Fruit fly (Drosophila melanogaster) whole organism, wandering third instar larva: ENCODE measurements around the gene CG15260.
A peak's percentile ranks its signal among the peaks of the same experiment; 100 is the strongest.

Experiments
- CG32264 ChIP-seq: fragments of 200-800 bp; sonication (Bioruptor generic); optimal IDR thresholded peaks from 2 replicates; lab custom pipeline; 2016; ENCODE audit warnings: missing biosample characterization, missing genetic modification characterization
- CG9705 ChIP-seq: fragments of 200-800 bp; sonication (Bioruptor generic); optimal IDR thresholded peaks from 2 replicates; lab custom pipeline; 2018; ENCODE audit warnings: missing biosample characterization, mild to moderate bottlenecking, missing genetic modification characterization
- CrebA ChIP-seq: fragments of 200-800 bp; sonication (Bioruptor generic); optimal IDR thresholded peaks from 2 replicates; lab custom pipeline; 2016; ENCODE audit warnings: missing biosample characterization, mild to moderate bottlenecking, missing genetic modification characterization, borderline replicate concordance
- Dfd ChIP-seq: fragments of >200 bp; optimal IDR thresholded peaks from 2 replicates; lab custom pipeline; 2017; ENCODE audit warnings: missing biosample characterization, missing genetic modification characterization
- GATAd ChIP-seq: sonication (Bioruptor generic); optimal IDR thresholded peaks from 2 replicates; lab custom pipeline; 2016; ENCODE audit warnings: missing biosample characterization, missing genetic modification characterization
- HLH106 ChIP-seq: fragments of 200-800 bp; optimal IDR thresholded peaks from 3 replicates; lab custom pipeline; 2019; ENCODE audit warnings: missing biosample characterization, mild to moderate bottlenecking, missing genetic modification characterization, moderate library complexity
- Hnf4 ChIP-seq: fragments of 200-800 bp; sonication (Bioruptor generic); optimal IDR thresholded peaks from 2 replicates; lab custom pipeline; 2016; ENCODE audit warnings: missing biosample characterization, mild to moderate bottlenecking, missing genetic modification characterization
- Hr78 ChIP-seq: fragments of >200 bp; optimal IDR thresholded peaks from 2 replicates; lab custom pipeline; 2017; ENCODE audit warnings: missing biosample characterization, missing genetic modification characterization
- Myc ChIP-seq: fragments of >200 bp; optimal IDR thresholded peaks from 2 replicates; lab custom pipeline; 2017
- N ChIP-seq: fragments of >200 bp; optimal IDR thresholded peaks from 2 replicates; lab custom pipeline; 2018; ENCODE audit warnings: missing biosample characterization, missing external identifiers, missing genetic modification characterization
- OdsH ChIP-seq: fragments of 200-800 bp; sonication (Bioruptor generic); optimal IDR thresholded peaks from 2 replicates; lab custom pipeline; 2016; ENCODE audit warnings: missing biosample characterization, mild to moderate bottlenecking, missing genetic modification characterization
- Rel ChIP-seq, 2 experiments: fragments of 200-800 bp; sonication (Bioruptor generic) in 1 of 2; optimal IDR thresholded peaks; 2 replicates in 1 of 2; 3 replicates in 1 of 2; lab custom pipeline; 2016 to 2019; ENCODE audit warnings: mild to moderate bottlenecking in 2 of 2, missing biosample characterization in 2 of 2, missing genetic modification characterization in 2 of 2, moderate library complexity in 1 of 2
- Sp1 ChIP-seq: fragments of 200-800 bp; sonication (Bioruptor generic); optimal IDR thresholded peaks from 3 replicates; lab custom pipeline; 2019; ENCODE audit warnings: missing biosample characterization, mild to moderate bottlenecking, missing genetic modification characterization, moderate library complexity
- Vsx2 ChIP-seq: fragments of 200-300, 225-300 bp; sonication (Bioruptor generic); optimal IDR thresholded peaks from 2 replicates; lab custom pipeline; 2018; ENCODE audit warnings: missing biosample characterization, missing genetic modification characterization; ENCODE audit not compliant: partially characterized antibody
- br ChIP-seq: fragments of 200-800 bp; sonication (Bioruptor generic); optimal IDR thresholded peaks from 2 replicates; lab custom pipeline; 2016; ENCODE audit warnings: missing biosample characterization, missing genetic modification characterization
- brk ChIP-seq: fragments of 200-800 bp; sonication (Bioruptor generic); optimal IDR thresholded peaks from 2 replicates; lab custom pipeline; 2016; ENCODE audit warnings: missing biosample characterization, mild to moderate bottlenecking, missing genetic modification characterization
- dl ChIP-seq, 2 experiments: fragments of 175-275, 200-275 bp in 1 of 2; fragments of 200-275 bp in 1 of 2; sonication (Bioruptor generic); optimal IDR thresholded peaks; lab custom pipeline; 2018; ENCODE audit warnings: mild to moderate bottlenecking in 2 of 2, missing biosample characterization in 2 of 2, missing genetic modification characterization in 2 of 2, moderate library complexity in 2 of 2; ENCODE audit not compliant: partially characterized antibody in 2 of 2, insufficient read depth in 1 of 2
- dmrt93B ChIP-seq: fragments of 200-800 bp; sonication (Bioruptor generic); optimal IDR thresholded peaks from 2 replicates; lab custom pipeline; 2018; ENCODE audit warnings: missing biosample characterization, mild to moderate bottlenecking, missing genetic modification characterization
- dsf ChIP-seq: sonication (Bioruptor generic); optimal IDR thresholded peaks from 2 replicates; lab custom pipeline; 2016; ENCODE audit warnings: missing biosample characterization, missing genetic modification characterization, borderline replicate concordance
- ey ChIP-seq: fragments of 200-800 bp; sonication (Bioruptor generic); optimal IDR thresholded peaks from 2 replicates; lab custom pipeline; 2016; ENCODE audit warnings: missing biosample characterization, missing genetic modification characterization
- foxo ChIP-seq, 2 experiments: fragments of 200-800 bp; sonication (Bioruptor generic); optimal IDR thresholded peaks; 2 replicates in 1 of 2; 3 replicates in 1 of 2; lab custom pipeline; 2016 to 2017; ENCODE audit warnings: missing biosample characterization in 2 of 2, missing genetic modification characterization in 2 of 2
- h ChIP-seq: fragments of 200-800 bp; sonication (Bioruptor generic); optimal IDR thresholded peaks from 3 replicates; lab custom pipeline; 2016; ENCODE audit warnings: missing biosample characterization, mild to moderate bottlenecking, missing genetic modification characterization
- jim ChIP-seq: fragments of 175-275, 200-325 bp; sonication (Bioruptor generic); optimal IDR thresholded peaks from 2 replicates; lab custom pipeline; 2016; ENCODE audit warnings: missing biosample characterization, mild to moderate bottlenecking, missing genetic modification characterization
- lola ChIP-seq: fragments of >200 bp; optimal IDR thresholded peaks from 2 replicates; lab custom pipeline; 2017; ENCODE audit warnings: missing biosample characterization, missing genetic modification characterization
- pan ChIP-seq: fragments of >200 bp; optimal IDR thresholded peaks from 2 replicates; lab custom pipeline; 2017
- psq ChIP-seq: fragments of 200-800 bp; sonication (Bioruptor generic); optimal IDR thresholded peaks from 3 replicates; lab custom pipeline; 2017; ENCODE audit warnings: missing biosample characterization, mild to moderate bottlenecking, missing genetic modification characterization, moderate library complexity
- rgr ChIP-seq: fragments of 200-800 bp; sonication (Bioruptor generic); optimal IDR thresholded peaks from 3 replicates; lab custom pipeline; 2016; ENCODE audit warnings: missing biosample characterization, mild to moderate bottlenecking, missing genetic modification characterization
- sv ChIP-seq: fragments of 200-800 bp; sonication (Bioruptor generic); optimal IDR thresholded peaks from 3 replicates; lab custom pipeline; 2016; ENCODE audit warnings: missing biosample characterization, missing genetic modification characterization
- tai ChIP-seq: sonication (Bioruptor generic); optimal IDR thresholded peaks from 2 replicates; lab custom pipeline; 2016; ENCODE audit warnings: missing biosample characterization, missing genetic modification characterization
- usp ChIP-seq: fragments of >200 bp; optimal IDR thresholded peaks from 2 replicates; lab custom pipeline; 2017; ENCODE audit warnings: missing biosample characterization, missing genetic modification characterization

Gene CG15260

DNA sequence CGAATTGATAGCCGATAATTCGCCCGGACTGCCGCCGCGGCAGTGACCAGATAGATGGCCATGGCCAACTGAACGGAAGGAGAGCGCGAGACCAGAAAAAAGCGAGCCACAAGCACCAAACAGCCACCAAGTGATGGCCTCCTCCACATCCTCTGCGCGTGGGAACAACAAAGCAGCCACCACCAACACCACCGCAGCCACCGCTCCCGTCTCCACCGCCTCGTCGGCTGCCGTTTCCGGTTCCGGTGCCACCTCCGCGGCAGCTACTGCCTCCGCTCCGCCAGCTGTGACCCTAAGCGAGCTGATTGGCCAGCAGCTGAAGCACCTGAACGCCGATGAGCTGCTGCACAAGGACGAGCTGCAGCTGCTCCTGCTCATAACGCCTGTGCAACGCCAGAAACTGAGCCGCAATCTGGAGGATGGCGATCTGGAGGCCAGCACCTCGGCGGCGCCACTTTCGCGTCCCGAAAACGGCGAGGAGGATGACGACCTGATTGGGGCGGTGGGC, 43.0 kb downstream of the CG15260 start:
- TF ChIP-seq psq (GFP tag; lab: Kevin White, UChicago) (no peak), CG9705 (GFP tag; lab: Kevin White, UChicago) (no peak), lola (no peak), Hnf4 (GFP tag; lab: Kevin White, UChicago) (no peak), brk (GFP tag; lab: Kevin White, UChicago) (no peak), OdsH (GFP tag; lab: Kevin White, UChicago) (no peak), dmrt93B (no peak), jim (GFP tag; lab: Kevin White, UChicago) (no peak), dsf (GFP tag; lab: Kevin White, UChicago) (no peak), CG32264 (no peak)

dm6 chr2L:15248163-15249005, 43.7 kb downstream of the CG15260 start, which contains the start of gene dao:
TSS of gene dao (plus strand) at chr2L:15248879.
- TF ChIP-seq foxo (GFP tag; optimal IDR thresholded peaks at IDR 0.05; lab: Kevin White, UChicago), result peak in 1 of 2 experiments; percentile 16
- no peak for TF ChIP-seq brk (GFP tag; lab: Kevin White, UChicago)
- TF ChIP-seq h (GFP tag; lab: Kevin White, UChicago), result peak; percentile 1
- TF ChIP-seq sv, result peak; percentile 31
- peak; percentile 6 for TF ChIP-seq HLH106 (tag; lab: Kevin White, UChicago)
- TF ChIP-seq, all 38 proteins: peak for 4

DNA sequence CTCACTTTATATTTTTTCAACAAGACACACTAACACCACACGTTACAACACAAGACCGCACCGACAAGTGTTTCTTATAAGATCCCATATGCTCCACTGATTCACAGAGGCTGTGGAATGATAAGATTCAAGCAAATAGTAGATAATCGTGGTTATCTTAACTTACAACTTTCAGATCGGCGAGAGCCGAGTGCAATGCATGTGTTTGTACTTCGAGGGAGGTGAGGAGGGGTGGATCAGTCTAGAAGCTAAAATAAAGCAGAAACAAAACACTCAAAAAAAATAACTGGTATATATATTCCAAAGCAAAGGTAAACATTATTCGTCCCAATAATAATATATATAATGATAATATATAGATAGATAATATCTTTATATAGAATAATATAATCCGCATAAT, 44.4 kb downstream of the CG15260 start, which contains the start of gene ZnT35C:
ZnT35C (minus strand) TSS at position 101 of the 400 bp plus-strand sequence.
- no peak for TF ChIP-seq pan (lab: Kevin White, UChicago)
- TF ChIP-seq usp, result no peak
- no peak for TF ChIP-seq brk (GFP tag; lab: Kevin White, UChicago)
- TF ChIP-seq jim (GFP tag; lab: Kevin White, UChicago), result no peak
- TF ChIP-seq psq (GFP tag; lab: Kevin White, UChicago), result no peak
- no peak for TF ChIP-seq br (GFP tag; lab: Kevin White, UChicago)
- TF ChIP-seq tai (GFP tag; lab: Kevin White, UChicago), result no peak
- no peak for TF ChIP-seq foxo (GFP tag; optimal IDR thresholded peaks at IDR 0.05; lab: Kevin White, UChicago)
- TF ChIP-seq dl (GFP tag; optimal IDR thresholded peaks at IDR 0.05; lab: Kevin White, UChicago; ENCODE audit: insufficient read depth in 1 of 2, partially characterized antibody in 2 of 2), result no peak
- no peak for TF ChIP-seq Sp1 (GFP tag; lab: Kevin White, UChicago)
- no peak for TF ChIP-seq GATAd (GFP tag; lab: Kevin White, UChicago)
- no peak for TF ChIP-seq dmrt93B
- TF ChIP-seq CG32264, result no peak
- no peak for TF ChIP-seq Vsx2 (GFP tag; lab: Kevin White, UChicago)
- TF ChIP-seq Rel (GFP tag; optimal IDR thresholded peaks at IDR 0.05; lab: Kevin White, UChicago), result no peak
- TF ChIP-seq Rel (tag; optimal IDR thresholded peaks at IDR 0.05; lab: Kevin White, UChicago), result no peak

dm6 chr2L:15244708-15245107, 47.3 kb downstream of the CG15260 start:
- TF ChIP-seq jim (GFP tag; lab: Kevin White, UChicago) (no peak), Myc (lab: Kevin White, UChicago) (no peak), Hnf4 (GFP tag; lab: Kevin White, UChicago) (no peak), CrebA (no peak), tai (GFP tag; lab: Kevin White, UChicago) (no peak), Vsx2 (GFP tag; lab: Kevin White, UChicago) (no peak), br (GFP tag; lab: Kevin White, UChicago) (no peak), Dfd (GFP tag; lab: Kevin White, UChicago) (no peak), foxo (GFP tag; optimal IDR thresholded peaks at IDR 0.05; lab: Kevin White, UChicago) (no peak), rgr (GFP tag; lab: Kevin White, UChicago) (no peak), ey (GFP tag; lab: Kevin White, UChicago) (no peak), Hr78 (no peak), dl (GFP tag; optimal IDR thresholded peaks at IDR 0.05; lab: Kevin White, UChicago; ENCODE audit: insufficient read depth in 1 of 2, partially characterized antibody in 2 of 2) (no peak), brk (GFP tag; lab: Kevin White, UChicago) (no peak), usp (no peak), N (GFP tag; lab: Kevin White, UChicago) (no peak), Sp1 (GFP tag; lab: Kevin White, UChicago) (no peak)
- TF ChIP-seq, all 38 proteins: peak for 0
